Worm (Caenorhabditis elegans) whole organism, L4/young adult: ENCODE results near the gene srg-28.

Experiments used
- W03F9.2 ChIP-seq: fragments of 150-350 bp; optimal IDR thresholded peaks from 2 replicates; lab custom pipeline; 2014; ENCODE audit warnings: missing biosample characterization, missing genetic modification characterization
- dao-5 ChIP-seq: sonication (generic microtip); optimal IDR thresholded peaks from 2 replicates; lab custom pipeline; 2016; ENCODE audit warnings: missing genotype, missing genetic modification characterization, moderate library complexity, missing compliant biosample characterization
- him-1 ChIP-seq: sonication (generic microtip); optimal IDR thresholded peaks from 2 replicates; lab custom pipeline; 2016; ENCODE audit warnings: missing genotype, missing genetic modification reagents, missing genetic modification characterization, missing compliant biosample characterization

DNA sequence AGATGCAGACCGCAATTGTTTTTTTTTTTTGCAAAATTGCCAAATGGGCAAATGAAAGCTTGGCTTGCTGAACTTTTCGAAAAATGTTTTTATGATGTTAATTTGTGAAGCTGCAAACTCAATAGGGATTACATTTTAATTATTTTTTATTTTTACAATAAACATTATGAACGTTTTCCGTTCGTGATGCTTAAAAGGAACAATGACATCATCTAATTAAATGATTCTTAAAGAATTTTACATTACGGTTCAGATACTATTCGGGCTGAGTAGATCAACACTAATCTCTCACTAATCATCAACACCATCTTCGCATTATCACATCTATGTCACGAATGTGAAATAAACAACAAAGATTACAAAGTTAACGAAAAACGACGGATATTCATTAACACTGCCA, 22.2 kb upstream of the srg-28 start, which contains the start of gene C10G8.3:
- no peak for TF ChIP-seq him-1 (tag; lab: Kevin White, UChicago)
- TF ChIP-seq dao-5 = no peak
- TF ChIP-seq W03F9.2 = no peak
